Fruit fly (Drosophila melanogaster) whole organism, wandering third instar larva: Measurements from ENCODE around the gene CG43759.

Experiments used
- Abd-B ChIP-seq: fragments of >200 bp; optimal IDR thresholded peaks from 2 replicates; lab custom pipeline; 2017; ENCODE audit warnings: missing biosample characterization, missing genetic modification characterization
- CG32264 ChIP-seq: fragments of 200-800 bp; sonication (Bioruptor generic); optimal IDR thresholded peaks from 2 replicates; lab custom pipeline; 2016; ENCODE audit warnings: missing biosample characterization, missing genetic modification characterization
- CG9705 ChIP-seq: fragments of 200-800 bp; sonication (Bioruptor generic); optimal IDR thresholded peaks from 2 replicates; lab custom pipeline; 2018; ENCODE audit warnings: missing biosample characterization, mild to moderate bottlenecking, missing genetic modification characterization
- CrebA ChIP-seq: fragments of 200-800 bp; sonication (Bioruptor generic); optimal IDR thresholded peaks from 2 replicates; lab custom pipeline; 2016; ENCODE audit warnings: missing biosample characterization, mild to moderate bottlenecking, missing genetic modification characterization, borderline replicate concordance
- Dif ChIP-seq: fragments of 200-275, 200-300 bp; sonication (Bioruptor generic); optimal IDR thresholded peaks from 2 replicates; lab custom pipeline; 2018; ENCODE audit warnings: missing biosample characterization, missing genetic modification characterization; ENCODE audit not compliant: partially characterized antibody
- GATAd ChIP-seq: sonication (Bioruptor generic); optimal IDR thresholded peaks from 2 replicates; lab custom pipeline; 2016; ENCODE audit warnings: missing biosample characterization, missing genetic modification characterization
- HLH106 ChIP-seq: fragments of 200-800 bp; optimal IDR thresholded peaks from 3 replicates; lab custom pipeline; 2019; ENCODE audit warnings: missing biosample characterization, mild to moderate bottlenecking, missing genetic modification characterization, moderate library complexity
- Hnf4 ChIP-seq: fragments of 200-800 bp; sonication (Bioruptor generic); optimal IDR thresholded peaks from 2 replicates; lab custom pipeline; 2016; ENCODE audit warnings: missing biosample characterization, mild to moderate bottlenecking, missing genetic modification characterization
- Hr83 ChIP-seq: fragments of 200-300 bp; sonication (Bioruptor generic); optimal IDR thresholded peaks from 2 replicates; lab custom pipeline; 2016; ENCODE audit warnings: missing biosample characterization, mild to moderate bottlenecking, missing genetic modification characterization, moderate library complexity; ENCODE audit not compliant: poor library complexity, severe bottlenecking
- Jra ChIP-seq: sonication (Bioruptor generic); optimal IDR thresholded peaks from 2 replicates; lab custom pipeline; 2016; ENCODE audit warnings: missing biosample characterization, missing genetic modification characterization
- Mio ChIP-seq: sonication (Bioruptor generic); optimal IDR thresholded peaks from 2 replicates; lab custom pipeline; 2016; ENCODE audit warnings: missing biosample characterization, missing genetic modification characterization
- Myc ChIP-seq: fragments of >200 bp; optimal IDR thresholded peaks from 2 replicates; lab custom pipeline; 2017
- N ChIP-seq: fragments of >200 bp; optimal IDR thresholded peaks from 2 replicates; lab custom pipeline; 2018; ENCODE audit warnings: missing biosample characterization, missing external identifiers, missing genetic modification characterization
- Rel ChIP-seq, 2 experiments: fragments of 200-800 bp; sonication (Bioruptor generic) in 1 of 2; optimal IDR thresholded peaks; 2 replicates in 1 of 2; 3 replicates in 1 of 2; lab custom pipeline; 2016 to 2019; ENCODE audit warnings: mild to moderate bottlenecking in 2 of 2, missing biosample characterization in 2 of 2, missing genetic modification characterization in 2 of 2, moderate library complexity in 1 of 2
- Sp1 ChIP-seq: fragments of 200-800 bp; sonication (Bioruptor generic); optimal IDR thresholded peaks from 3 replicates; lab custom pipeline; 2019; ENCODE audit warnings: missing biosample characterization, mild to moderate bottlenecking, missing genetic modification characterization, moderate library complexity
- Vsx2 ChIP-seq: fragments of 200-300, 225-300 bp; sonication (Bioruptor generic); optimal IDR thresholded peaks from 2 replicates; lab custom pipeline; 2018; ENCODE audit warnings: missing biosample characterization, missing genetic modification characterization; ENCODE audit not compliant: partially characterized antibody
- br ChIP-seq: fragments of 200-800 bp; sonication (Bioruptor generic); optimal IDR thresholded peaks from 2 replicates; lab custom pipeline; 2016; ENCODE audit warnings: missing biosample characterization, missing genetic modification characterization
- brk ChIP-seq: fragments of 200-800 bp; sonication (Bioruptor generic); optimal IDR thresholded peaks from 2 replicates; lab custom pipeline; 2016; ENCODE audit warnings: missing biosample characterization, mild to moderate bottlenecking, missing genetic modification characterization
- dl ChIP-seq, 2 experiments: fragments of 175-275, 200-275 bp in 1 of 2; fragments of 200-275 bp in 1 of 2; sonication (Bioruptor generic); optimal IDR thresholded peaks; lab custom pipeline; 2018; ENCODE audit warnings: mild to moderate bottlenecking in 2 of 2, missing biosample characterization in 2 of 2, missing genetic modification characterization in 2 of 2, moderate library complexity in 2 of 2; ENCODE audit not compliant: partially characterized antibody in 2 of 2, insufficient read depth in 1 of 2
- dmrt93B ChIP-seq: fragments of 200-800 bp; sonication (Bioruptor generic); optimal IDR thresholded peaks from 2 replicates; lab custom pipeline; 2018; ENCODE audit warnings: missing biosample characterization, mild to moderate bottlenecking, missing genetic modification characterization
- dsf ChIP-seq: sonication (Bioruptor generic); optimal IDR thresholded peaks from 2 replicates; lab custom pipeline; 2016; ENCODE audit warnings: missing biosample characterization, missing genetic modification characterization, borderline replicate concordance
- ey ChIP-seq: fragments of 200-800 bp; sonication (Bioruptor generic); optimal IDR thresholded peaks from 2 replicates; lab custom pipeline; 2016; ENCODE audit warnings: missing biosample characterization, missing genetic modification characterization
- foxo ChIP-seq, 2 experiments: fragments of 200-800 bp; sonication (Bioruptor generic); optimal IDR thresholded peaks; 2 replicates in 1 of 2; 3 replicates in 1 of 2; lab custom pipeline; 2016 to 2017; ENCODE audit warnings: missing biosample characterization in 2 of 2, missing genetic modification characterization in 2 of 2
- fru ChIP-seq: fragments of 200-800 bp; sonication (Bioruptor generic); optimal IDR thresholded peaks from 3 replicates; lab custom pipeline; 2016; ENCODE audit warnings: missing biosample characterization, mild to moderate bottlenecking, missing genetic modification characterization
- h ChIP-seq: fragments of 200-800 bp; sonication (Bioruptor generic); optimal IDR thresholded peaks from 3 replicates; lab custom pipeline; 2016; ENCODE audit warnings: missing biosample characterization, mild to moderate bottlenecking, missing genetic modification characterization
- jim ChIP-seq: fragments of 175-275, 200-325 bp; sonication (Bioruptor generic); optimal IDR thresholded peaks from 2 replicates; lab custom pipeline; 2016; ENCODE audit warnings: missing biosample characterization, mild to moderate bottlenecking, missing genetic modification characterization
- pan ChIP-seq: fragments of >200 bp; optimal IDR thresholded peaks from 2 replicates; lab custom pipeline; 2017
- rgr ChIP-seq: fragments of 200-800 bp; sonication (Bioruptor generic); optimal IDR thresholded peaks from 3 replicates; lab custom pipeline; 2016; ENCODE audit warnings: missing biosample characterization, mild to moderate bottlenecking, missing genetic modification characterization
- sage ChIP-seq: fragments of 200-800 bp; sonication (Bioruptor generic); optimal IDR thresholded peaks from 2 replicates; lab custom pipeline; 2016; ENCODE audit warnings: missing biosample characterization, mild to moderate bottlenecking, missing genetic modification characterization
- sv ChIP-seq: fragments of 200-800 bp; sonication (Bioruptor generic); optimal IDR thresholded peaks from 3 replicates; lab custom pipeline; 2016; ENCODE audit warnings: missing biosample characterization, missing genetic modification characterization
- tai ChIP-seq: sonication (Bioruptor generic); optimal IDR thresholded peaks from 2 replicates; lab custom pipeline; 2016; ENCODE audit warnings: missing biosample characterization, missing genetic modification characterization
- woc ChIP-seq: sonication (Bioruptor generic); optimal IDR thresholded peaks from 2 replicates; lab custom pipeline; 2016; ENCODE audit warnings: missing biosample characterization, mild to moderate bottlenecking, missing genetic modification characterization

CG43759 gene

dm6 chrX:18946832-18947231, 16.7 kb downstream of the CG43759 start:
- TF ChIP-seq Rel (GFP tag; optimal IDR thresholded peaks at IDR 0.05; lab: Kevin White, UChicago), result no peak
- no peak for TF ChIP-seq Rel (tag; optimal IDR thresholded peaks at IDR 0.05; lab: Kevin White, UChicago)
- no peak for TF ChIP-seq Vsx2
- no peak for TF ChIP-seq Sp1 (GFP tag; lab: Kevin White, UChicago)
- TF ChIP-seq CrebA (GFP tag; lab: Kevin White, UChicago), result no peak
- TF ChIP-seq brk (GFP tag; lab: Kevin White, UChicago), result no peak
- no peak for TF ChIP-seq Abd-B (GFP tag; lab: Kevin White, UChicago)
- TF ChIP-seq CG32264 (GFP tag; lab: Kevin White, UChicago), result no peak
- no peak for TF ChIP-seq tai (GFP tag; lab: Kevin White, UChicago)
- no peak for TF ChIP-seq Hnf4

dm6 chrX:18951220-18951867, 21.2 kb downstream of the CG43759 start:
- no peak for TF ChIP-seq sage (GFP tag; lab: Kevin White, UChicago)
- peak; percentile 46 for TF ChIP-seq ey (GFP tag; lab: Kevin White, UChicago)
- peak; percentile 11 for TF ChIP-seq Hnf4
- peak; percentile 52 for TF ChIP-seq sv
- peak in 1 of 2 experiments; percentile 55 for TF ChIP-seq foxo (GFP tag; optimal IDR thresholded peaks at IDR 0.05; lab: Kevin White, UChicago)
- TF ChIP-seq fru (GFP tag; lab: Kevin White, UChicago), result peak; percentile 54
- peak; percentile 21 for TF ChIP-seq HLH106 (tag; lab: Kevin White, UChicago)
- peak; percentile 62 for TF ChIP-seq h (GFP tag; lab: Kevin White, UChicago)
- TF ChIP-seq dmrt93B (GFP tag; lab: Kevin White, UChicago), result no peak
- TF ChIP-seq CG32264 (GFP tag; lab: Kevin White, UChicago), result peak; percentile 12
- no peak for TF ChIP-seq jim (GFP tag; lab: Kevin White, UChicago)

- TF ChIP-seq N (no peak), HLH106 (tag; lab: Kevin White, UChicago) (no peak), jim (GFP tag; lab: Kevin White, UChicago) (no peak), Dif (GFP tag; lab: Kevin White, UChicago) (no peak), dl (GFP tag; optimal IDR thresholded peaks at IDR 0.05; lab: Kevin White, UChicago; ENCODE audit: insufficient read depth in 1 of 2, partially characterized antibody in 2 of 2) (no peak), sage (GFP tag; lab: Kevin White, UChicago) (no peak), sv (no peak), CG9705 (GFP tag; lab: Kevin White, UChicago) (no peak), pan (lab: Kevin White, UChicago) (no peak), GATAd (no peak), Sp1 (GFP tag; lab: Kevin White, UChicago) (no peak), Mio (GFP tag; lab: Kevin White, UChicago) (no peak), br (no peak), h (GFP tag; lab: Kevin White, UChicago) (no peak), ey (GFP tag; lab: Kevin White, UChicago) (no peak), Abd-B (GFP tag; lab: Kevin White, UChicago) (no peak)
Observed at dm6 chrX:18956601-18957000, 26.5 kb downstream of the CG43759 start.

- TF ChIP-seq Myc (lab: Kevin White, UChicago), result peak; percentile 24
- no peak for TF ChIP-seq Hr83
- no peak for TF ChIP-seq jim (GFP tag; lab: Kevin White, UChicago)
- TF ChIP-seq Jra (GFP tag; lab: Kevin White, UChicago), result no peak
- TF ChIP-seq sage (GFP tag; lab: Kevin White, UChicago), result no peak
- TF ChIP-seq ey (GFP tag; lab: Kevin White, UChicago), result no peak
- TF ChIP-seq dsf (GFP tag; lab: Kevin White, UChicago), result no peak
- TF ChIP-seq fru (GFP tag; lab: Kevin White, UChicago), result no peak
- TF ChIP-seq Dif (GFP tag; lab: Kevin White, UChicago), result no peak
- TF ChIP-seq pan (lab: Kevin White, UChicago), result no peak
- no peak for TF ChIP-seq sv
- no peak for TF ChIP-seq HLH106 (tag; lab: Kevin White, UChicago)
- TF ChIP-seq woc (GFP tag; lab: Kevin White, UChicago), result peak; percentile 24
- no peak for TF ChIP-seq rgr
- no peak for TF ChIP-seq Hnf4
- TF ChIP-seq Sp1 (GFP tag; lab: Kevin White, UChicago), result no peak
- TF ChIP-seq, all 38 proteins: peak for 2
Observed at dm6 chrX:18972917-18973533, 42.9 kb downstream of the CG43759 start.
